Worm (Caenorhabditis elegans) whole organism, L4 larva: ENCODE measurements around the gene F55C12.6.

ENCODE experiments used
- D1046.2 ChIP-seq: fragments of 200-800 bp; sonication (Bioruptor generic); IDR thresholded peaks from 2 replicates; pipeline ENCODE4 v1.3.6; 2022; ENCODE audit warnings: missing genetic modification characterization, missing compliant biosample characterization
- F10B5.3 ChIP-seq: sonication (generic microtip); optimal IDR thresholded peaks from 2 replicates; lab custom pipeline; 2016; ENCODE audit warnings: mild to moderate bottlenecking, missing genetic modification characterization, missing compliant biosample characterization
- R02D3.7 ChIP-seq: fragments of 150-350 bp; sonication (generic microtip); optimal IDR thresholded peaks from 3 replicates; lab custom pipeline; 2014; ENCODE audit warnings: missing biosample characterization, missing genetic modification characterization
- T20F7.1 ChIP-seq: fragments of 200-800 bp; sonication (Bioruptor generic); optimal IDR thresholded peaks from 2 replicates; lab custom pipeline; 2018; ENCODE audit warnings: mild to moderate bottlenecking, missing genetic modification characterization, missing compliant biosample characterization
- T26A8.4 ChIP-seq: fragments of 200-800 bp; sonication (Bioruptor generic); IDR thresholded peaks from 2 replicates; pipeline ENCODE4 v1.3.6; 2022; ENCODE audit warnings: missing genetic modification characterization, missing compliant biosample characterization
- Y75B8A.6 ChIP-seq: fragments of 200-800 bp; sonication (Bioruptor generic); IDR thresholded peaks from 2 replicates; pipeline ENCODE4 v1.3.6; 2022; ENCODE audit warnings: missing genetic modification reagents, missing genetic modification characterization, missing compliant biosample characterization
- aha-1 ChIP-seq: fragments of 150-350 bp; peaks from one replicate; lab custom pipeline; 2014; ENCODE audit warnings: missing biosample characterization, missing genetic modification characterization
- aly-2 ChIP-seq: sonication (generic microtip); optimal IDR thresholded peaks from 2 replicates; lab custom pipeline; 2018; ENCODE audit warnings: missing biosample characterization, missing genetic modification characterization
- arid-1 ChIP-seq: fragments of 200-800 bp; sonication (Bioruptor generic); conservative IDR thresholded peaks from 2 replicates; pipeline ENCODE4 v1.3.6; 2022; ENCODE audit warnings: missing genetic modification reagents, missing genetic modification characterization, missing compliant biosample characterization
- ceh-20 ChIP-seq: fragments of 200-800 bp; sonication (Bioruptor generic); IDR thresholded peaks from 2 replicates; pipeline ENCODE4 v1.3.6; 2022; ENCODE audit warnings: missing genetic modification reagents, missing genetic modification characterization, missing compliant biosample characterization
- ceh-62 ChIP-seq: sonication (generic microtip); optimal IDR thresholded peaks from 2 replicates; lab custom pipeline; 2017; ENCODE audit warnings: missing biosample characterization, missing genetic modification characterization
- daf-16 ChIP-seq, 3 experiments: sonication (generic microtip); optimal IDR thresholded peaks; 2 replicates each; lab custom pipeline; 2016 to 2017; ENCODE audit warnings: missing genetic modification characterization in 3 of 3, missing genetic modification reagents in 3 of 3, mild to moderate bottlenecking in 2 of 3, missing compliant biosample characterization in 2 of 3, missing biosample characterization in 1 of 3, moderate library complexity in 1 of 3
- dmd-6 ChIP-seq: fragments of 200-800 bp; sonication (Bioruptor generic); IDR thresholded peaks from 2 replicates; pipeline ENCODE4 v1.3.6; 2022; ENCODE audit warnings: missing genetic modification reagents, missing genetic modification characterization, missing compliant biosample characterization
- dpl-1 ChIP-seq: fragments of 150-350 bp; optimal IDR thresholded peaks from 2 replicates; lab custom pipeline; 2014; ENCODE audit warnings: missing biosample characterization, missing genetic modification reagents, missing genetic modification characterization
- dve-1 ChIP-seq: sonication (generic microtip); optimal IDR thresholded peaks from 2 replicates; lab custom pipeline; 2017; ENCODE audit warnings: antibody characterized with exemption, mild to moderate bottlenecking, missing genetic modification characterization, missing compliant biosample characterization; ENCODE audit not compliant: insufficient read depth
- hif-1 ChIP-seq, 2 experiments: sonication (generic microtip); optimal IDR thresholded peaks; 2 replicates each; lab custom pipeline; 2016 to 2017; ENCODE audit warnings: missing compliant biosample characterization in 2 of 2, missing genetic modification characterization in 2 of 2, missing genetic modification reagents in 2 of 2, missing genotype in 2 of 2, mild to moderate bottlenecking in 1 of 2
- hlh-11 ChIP-seq: fragments of 200-800 bp; sonication (Bioruptor generic); optimal IDR thresholded peaks from 2 replicates; lab custom pipeline; 2018; ENCODE audit warnings: mild to moderate bottlenecking, missing genetic modification characterization, missing compliant biosample characterization
- hmg-1.1 ChIP-seq: fragments of 200-800 bp; sonication (Bioruptor generic); IDR thresholded peaks from 2 replicates; pipeline ENCODE4 v1.3.6; 2022; ENCODE audit warnings: missing genetic modification reagents, missing genetic modification characterization, missing compliant biosample characterization
- jun-1 ChIP-seq: fragments of 150-350 bp; optimal IDR thresholded peaks from 2 replicates; lab custom pipeline; 2014; ENCODE audit warnings: missing biosample characterization, missing genetic modification reagents, missing genetic modification characterization
- lin-13 ChIP-seq: fragments of 150-350 bp; optimal IDR thresholded peaks from 2 replicates; lab custom pipeline; 2014; ENCODE audit warnings: missing biosample characterization, missing genetic modification reagents, missing genetic modification characterization
- mdt-29 ChIP-seq: fragments of 200-800 bp; sonication (Bioruptor generic); IDR thresholded peaks from 2 replicates; pipeline ENCODE4 v1.3.6; 2022; ENCODE audit warnings: missing genetic modification reagents, missing genetic modification characterization, missing compliant biosample characterization
- mxl-2 ChIP-seq: fragments of 200-800 bp; sonication (Bioruptor generic); conservative IDR thresholded peaks from 2 replicates; pipeline ENCODE4 v1.3.6; 2022; ENCODE audit warnings: missing genetic modification reagents, missing genetic modification characterization, missing compliant biosample characterization
- nhr-10 ChIP-seq: fragments of 150-350 bp; optimal IDR thresholded peaks from 2 replicates; lab custom pipeline; 2014; ENCODE audit warnings: missing biosample characterization, missing genetic modification characterization
- nhr-111 ChIP-seq: fragments of 200-800 bp; sonication (Bioruptor generic); optimal IDR thresholded peaks from 2 replicates; lab custom pipeline; 2018; ENCODE audit warnings: mild to moderate bottlenecking, missing genetic modification characterization, missing compliant biosample characterization
- nhr-25 ChIP-seq: sonication (generic microtip); optimal IDR thresholded peaks from 2 replicates; lab custom pipeline; 2017; ENCODE audit warnings: missing genetic modification characterization, mild to moderate bottlenecking, missing compliant biosample characterization, antibody characterized with exemption, moderate library complexity, borderline replicate concordance; ENCODE audit not compliant: insufficient read depth
- nhr-42 ChIP-seq: fragments of 200-800 bp; sonication (Bioruptor generic); IDR thresholded peaks from 2 replicates; pipeline ENCODE4 v1.3.6; 2022; ENCODE audit warnings: missing genetic modification characterization, missing compliant biosample characterization
- pha-4 ChIP-seq, 2 experiments: fragments of 150-350 bp in 1 of 2; fragments of 200-800 bp in 1 of 2; sonication (Bioruptor generic) in 1 of 2; IDR thresholded peaks in 1 of 2; optimal IDR thresholded peaks in 1 of 2; 2 replicates each; pipeline versions ENCODE4 v1.3.6 to Lab custom; 2014 to 2022; ENCODE audit warnings: missing genetic modification characterization in 2 of 2, missing genetic modification reagents in 2 of 2, missing biosample characterization in 1 of 2, missing compliant biosample characterization in 1 of 2
- set-16 ChIP-seq: fragments of 200-800 bp; sonication (Bioruptor generic); IDR thresholded peaks from 2 replicates; pipeline ENCODE4 v1.3.6; 2022; ENCODE audit warnings: missing genetic modification reagents, missing genetic modification characterization, missing compliant biosample characterization
- snpc-4 ChIP-seq: fragments of 150-350 bp; optimal IDR thresholded peaks from 2 replicates; lab custom pipeline; 2014; ENCODE audit warnings: missing biosample characterization, missing genetic modification characterization
- spr-1 ChIP-seq: sonication (generic microtip); optimal IDR thresholded peaks from 2 replicates; lab custom pipeline; 2016; ENCODE audit warnings: mild to moderate bottlenecking, missing genetic modification characterization, missing compliant biosample characterization
- tag-97 ChIP-seq: fragments of 200-800 bp; sonication (Bioruptor generic); IDR thresholded peaks from 2 replicates; pipeline ENCODE4 v1.3.6; 2022; ENCODE audit warnings: missing genetic modification characterization, missing compliant biosample characterization
- tra-1 ChIP-seq: fragments of 200-800 bp; sonication (Bioruptor generic); IDR thresholded peaks from 2 replicates; pipeline ENCODE4 v1.3.6; 2022; ENCODE audit warnings: missing genetic modification reagents, missing genetic modification characterization, missing compliant biosample characterization
- unc-39 ChIP-seq: sonication (generic microtip); optimal IDR thresholded peaks from 2 replicates; lab custom pipeline; 2017; ENCODE audit warnings: missing biosample characterization, missing genetic modification characterization
- unc-62 ChIP-seq, 3 experiments: fragments of 150-350 bp in 1 of 3; sonication (generic microtip); optimal IDR thresholded peaks in 2 of 3; peaks in 1 of 3; 1 replicate in 1 of 3; 2 replicates in 2 of 3; lab custom pipeline; 2014 to 2017; ENCODE audit warnings: missing biosample characterization in 3 of 3, missing genetic modification characterization in 3 of 3, missing genetic modification reagents in 3 of 3, missing genotype in 1 of 3
- vab-7 ChIP-seq: fragments of 200-800 bp; sonication (Bioruptor generic); IDR thresholded peaks from 2 replicates; pipeline ENCODE4 v1.3.6; 2022; ENCODE audit warnings: missing genetic modification reagents, missing genetic modification characterization, missing compliant biosample characterization
- zfp-2 ChIP-seq: sonication (generic microtip); optimal IDR thresholded peaks from 2 replicates; lab custom pipeline; 2016; ENCODE audit warnings: mild to moderate bottlenecking, missing genetic modification characterization, missing compliant biosample characterization
- zip-11 ChIP-seq: fragments of 200-800 bp; sonication (Bioruptor generic); IDR thresholded peaks from 2 replicates; pipeline ENCODE4 v1.3.6; 2022; ENCODE audit warnings: missing genetic modification characterization, missing compliant biosample characterization
- ztf-11 ChIP-seq: fragments of 150-350 bp; optimal IDR thresholded peaks from 2 replicates; lab custom pipeline; 2014; ENCODE audit warnings: missing biosample characterization, missing genetic modification characterization

Gene F55C12.6

ce11 chrII:5833136-5833535, 42.8 kb downstream of the F55C12.6 start, which contains the start of gene gtap-1:
Gene gtap-1, minus strand, starts transcription at chrII:5833236.
- TF ChIP-seq lin-13 (no peak), pha-4 (GFP tag; IDR thresholded peaks at IDR 0.05; lab: Robert Waterston, UW) (no peak), pha-4 (tag; optimal IDR thresholded peaks at IDR 0.05; lab: Kevin White, UChicago) (no peak), nhr-42 (GFP tag; lab: Robert Waterston, UW) (no peak), T20F7.1 (GFP tag; lab: Kevin White, UChicago) (no peak), hlh-11 (no peak), vab-7 (GFP tag; lab: Robert Waterston, UW) (no peak), aha-1 (tag; lab: Kevin White, UChicago) (no peak), mdt-29 (GFP tag; lab: Robert Waterston, UW) (no peak), hif-1 (tag; optimal IDR thresholded peaks at IDR 0.05; lab: Kevin White, UChicago) (no peak), Y75B8A.6 (GFP tag; lab: Robert Waterston, UW) (no peak), dpl-1 (GFP tag; lab: Kevin White, UChicago) (no peak), tra-1 (no peak), dve-1 (tag; lab: Kevin White, UChicago) (no peak), daf-16 (GFP tag; optimal IDR thresholded peaks at IDR 0.05; lab: Kevin White, UChicago) (no peak), daf-16 (tag; optimal IDR thresholded peaks at IDR 0.05; lab: Kevin White, UChicago) (no peak), D1046.2 (GFP tag; lab: Robert Waterston, UW) (no peak), hmg-1.1 (GFP tag; lab: Robert Waterston, UW) (no peak), zip-11 (GFP tag; lab: Robert Waterston, UW) (no peak), R02D3.7 (tag; lab: Kevin White, UChicago) (no peak), unc-39 (tag; lab: Kevin White, UChicago) (no peak)

DNA sequence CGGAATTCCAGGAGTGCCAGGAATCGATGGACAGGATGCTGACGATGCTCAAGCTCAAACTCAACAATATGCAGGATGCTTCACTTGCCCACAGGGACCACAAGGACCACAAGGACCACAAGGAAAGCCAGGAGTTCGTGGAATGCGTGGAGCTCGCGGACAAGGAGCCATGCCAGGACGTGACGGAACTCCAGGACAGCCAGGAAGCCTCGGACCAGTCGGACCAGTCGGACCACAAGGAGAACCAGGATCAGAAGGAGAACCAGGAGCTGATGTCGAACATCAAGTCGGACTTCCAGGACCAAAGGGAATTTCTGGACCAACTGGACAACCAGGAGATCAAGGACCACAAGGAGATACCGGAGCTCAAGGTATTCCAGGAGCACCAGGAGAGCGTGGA, 44.6 kb downstream of the F55C12.6 start:
- TF ChIP-seq jun-1 (tag; lab: Kevin White, UChicago) (no peak), arid-1 (no peak), snpc-4 (tag; lab: Kevin White, UChicago) (no peak), aly-2 (tag; lab: Kevin White, UChicago) (no peak), mdt-29 (GFP tag; lab: Robert Waterston, UW) (no peak), Y75B8A.6 (GFP tag; lab: Robert Waterston, UW) (no peak), tag-97 (no peak), set-16 (GFP tag; lab: Robert Waterston, UW) (peak; percentile 79)

ce11 chrII:5829940-5830424, 46.0 kb downstream of the F55C12.6 start, which contains the start of gene col-74:
Gene col-74, plus strand, starts transcription at chrII:5830374.
- TF ChIP-seq dmd-6 (GFP tag; lab: Robert Waterston, UW) (peak; percentile 75), daf-16 (GFP tag; optimal IDR thresholded peaks at IDR 0.05; lab: Kevin White, UChicago) (no peak), daf-16 (tag; optimal IDR thresholded peaks at IDR 0.05; lab: Kevin White, UChicago) (peak; percentile 60), mxl-2 (no peak), dve-1 (tag; lab: Kevin White, UChicago) (peak; percentile 56), hlh-11 (peak; percentile 42), unc-62 (GFP tag; optimal IDR thresholded peaks at IDR 0.05 in 1 of 2; lab: Kevin White, UChicago) (peak in 1 of 2 experiments; percentile 2), unc-62 (tag; optimal IDR thresholded peaks at IDR 0.05; lab: Kevin White, UChicago) (no peak)

- TF ChIP-seq dmd-6 (GFP tag; lab: Robert Waterston, UW) (no peak), spr-1 (tag; lab: Kevin White, UChicago) (no peak), hif-1 (tag; optimal IDR thresholded peaks at IDR 0.05; lab: Kevin White, UChicago) (no peak), ceh-62 (tag; lab: Kevin White, UChicago) (no peak), snpc-4 (tag; lab: Kevin White, UChicago) (no peak), nhr-25 (no peak), ztf-11 (no peak), nhr-111 (no peak), vab-7 (GFP tag; lab: Robert Waterston, UW) (no peak), zfp-2 (tag; lab: Kevin White, UChicago) (no peak), F10B5.3 (tag; lab: Kevin White, UChicago) (no peak), ceh-20 (GFP tag; lab: Robert Waterston, UW) (no peak), T26A8.4 (GFP tag; lab: Robert Waterston, UW) (no peak), nhr-10 (tag; lab: Kevin White, UChicago) (no peak)
Measured at ce11 chrII:5828486-5828885, 47.5 kb downstream of the F55C12.6 start, which contains the start of gene ZK1248.11. Gene ZK1248.11, minus strand, starts transcription at chrII:5828586.
